Fruit fly (Drosophila melanogaster): ENCODE results near the gene HemK2.
A peak's percentile ranks its signal among the peaks of the same experiment; 100 is the strongest.

HemK2 gene

dm6 chr2L:2806190-2806763 is 46.8 kb upstream of the HemK2 start:
- peak; percentile 69 for TF ChIP-seq Eip78C (GFP tag)
- TF ChIP-seq CG1621 (tag; optimal IDR thresholded peaks at IDR 0.05): peak; percentile 71
- peak; percentile 32 for TF ChIP-seq Ets96B (tag; optimal IDR thresholded peaks at IDR 0.05)
- TF ChIP-seq Smox (GFP tag; optimal IDR thresholded peaks at IDR 0.05): no peak
- TF ChIP-seq CG10631 (GFP tag; optimal IDR thresholded peaks at IDR 0.05): no peak
- TF ChIP-seq CG32006 (GFP tag; optimal IDR thresholded peaks at IDR 0.05): peak; percentile 9
- TF ChIP-seq Eip75B (GFP tag; optimal IDR thresholded peaks at IDR 0.05): peak; percentile 19
- no peak for TF ChIP-seq Blimp-1 (GFP tag; optimal IDR thresholded peaks at IDR 0.05)
- peak; percentile 7 for TF ChIP-seq CG7368 (GFP tag; optimal IDR thresholded peaks at IDR 0.05)
- TF ChIP-seq pdm3 (GFP tag; optimal IDR thresholded peaks at IDR 0.05): no peak
- TF ChIP-seq CG11294 (GFP tag; IDR thresholded peaks at IDR 0.05): no peak
- no peak for TF ChIP-seq Eip93F (GFP tag; optimal IDR thresholded peaks at IDR 0.05)
- TF ChIP-seq CG8319 (GFP tag; optimal IDR thresholded peaks at IDR 0.05): peak; percentile 22
- TF ChIP-seq CG9139 (GFP tag; optimal IDR thresholded peaks at IDR 0.05): peak; percentile 87
- peak; percentile 61 for TF ChIP-seq CG16779 (tag; optimal IDR thresholded peaks at IDR 0.05)
- peak; percentile 21 for TF ChIP-seq Sox14 (GFP tag; optimal IDR thresholded peaks at IDR 0.05)
- TF ChIP-seq CG6808 (GFP tag; optimal IDR thresholded peaks at IDR 0.05): peak; percentile 82
- peak; percentile 35 for TF ChIP-seq Lpt (GFP tag; optimal IDR thresholded peaks at IDR 0.05)
- no peak for TF ChIP-seq CG6792 (GFP tag; optimal IDR thresholded peaks at IDR 0.05)
- TF ChIP-seq svp (GFP tag): peak; percentile 88
- TF ChIP-seq CG15336 (GFP tag; IDR thresholded peaks at IDR 0.05): no peak
- peak; percentile 15 for TF ChIP-seq acj6 (GFP tag; optimal IDR thresholded peaks at IDR 0.05)
- TF ChIP-seq CG4318 (GFP tag; optimal IDR thresholded peaks at IDR 0.05): no peak
- no peak for TF ChIP-seq Hr38 (GFP tag; optimal IDR thresholded peaks at IDR 0.05)
- TF ChIP-seq fd85E (GFP tag; optimal IDR thresholded peaks at IDR 0.05): no peak
- peak; percentile 70 for TF ChIP-seq CG6854 (GFP tag; optimal IDR thresholded peaks at IDR 0.05)
- no peak for TF ChIP-seq dac (GFP tag; optimal IDR thresholded peaks at IDR 0.05)
- no peak; the same call in 2 of the 3 replicates for TF ChIP-seq CG8119 (GFP tag; IDR thresholded peaks at IDR 0.05)
- no peak for TF ChIP-seq cyc (GFP tag; optimal IDR thresholded peaks at IDR 0.05)
- TF ChIP-seq vri (GFP tag; optimal IDR thresholded peaks at IDR 0.05): no peak
- peak; percentile 68 for TF ChIP-seq spab (GFP tag; optimal IDR thresholded peaks at IDR 0.05)
- no peak for TF ChIP-seq Sox102F (GFP tag; optimal IDR thresholded peaks at IDR 0.05)
- no peak for TF ChIP-seq fd59A (GFP tag; optimal IDR thresholded peaks at IDR 0.05)
- no peak for TF ChIP-seq Sox15 (GFP tag; optimal IDR thresholded peaks at IDR 0.05)
- TF ChIP-seq CG11902 (GFP tag; optimal IDR thresholded peaks at IDR 0.05): no peak
- TF ChIP-seq net (GFP tag; optimal IDR thresholded peaks at IDR 0.05): peak; percentile 72
- peak; percentile 90 to 91 for TF ChIP-seq ss (GFP tag; optimal IDR thresholded peaks at IDR 0.05)
- TF ChIP-seq eg (GFP tag; IDR thresholded peaks at IDR 0.05): no peak
- TF ChIP-seq fkh (GFP tag; optimal IDR thresholded peaks at IDR 0.05): no peak
- no peak for TF ChIP-seq topi (GFP tag; optimal IDR thresholded peaks at IDR 0.05)
- no peak for TF ChIP-seq Hr4 (GFP tag; optimal IDR thresholded peaks at IDR 0.05)
- peak; percentile 43 for TF ChIP-seq CG10669 (GFP tag; optimal IDR thresholded peaks at IDR 0.05)
- TF ChIP-seq CG11762 (GFP tag; optimal IDR thresholded peaks at IDR 0.05; ENCODE audit: insufficient read depth): no peak
- no peak for TF ChIP-seq Hr39 (GFP tag; optimal IDR thresholded peaks at IDR 0.05)
- no peak for TF ChIP-seq Met (GFP tag; optimal IDR thresholded peaks at IDR 0.05)
- TF ChIP-seq OdsH (GFP tag; optimal IDR thresholded peaks at IDR 0.05): no peak
- peak; percentile 3 for TF ChIP-seq dsx (GFP tag; optimal IDR thresholded peaks at IDR 0.05; ENCODE audit: poor library complexity, severe bottlenecking)
- TF ChIP-seq salr (GFP tag; optimal IDR thresholded peaks at IDR 0.05): no peak
- TF ChIP-seq CG31627 (GFP tag; optimal IDR thresholded peaks at IDR 0.05): no peak
- TF ChIP-seq CG6276 (GFP tag; optimal IDR thresholded peaks at IDR 0.05): peak; percentile 64
- peak; percentile 20 for TF ChIP-seq achi (GFP tag; optimal IDR thresholded peaks at IDR 0.05)
- no peak for TF ChIP-seq Ets21C (GFP tag; optimal IDR thresholded peaks at IDR 0.05)

Measured in whole organism, prepupa.